Fruit fly (Drosophila melanogaster) whole organism, embryonic: ENCODE results near the gene Prp16.
A peak's percentile ranks its signal among the peaks of the same experiment; 100 is the strongest.

Source experiments
- Atf-2 ChIP-seq: fragments of 200-800 bp; sonication (Bioruptor generic); optimal IDR thresholded peaks from 2 replicates; lab custom pipeline; 2016; ENCODE audit warnings: missing biosample characterization, missing genetic modification characterization
- B-H1 ChIP-seq: fragments of 200-800 bp; sonication (Bioruptor generic); IDR thresholded peaks from 3 replicates; pipeline ENCODE4 v1.3.6; 2022; ENCODE audit warnings: missing biosample characterization, missing genetic modification characterization
- CG11085 ChIP-seq: fragments of 200-800 bp; sonication (Bioruptor generic); IDR thresholded peaks from 2 replicates; pipeline ENCODE4 v1.3.6; 2022; ENCODE audit warnings: missing biosample characterization, missing genetic modification characterization
- CG11504 ChIP-seq: fragments of 200-800 bp; sonication (Bioruptor generic); optimal IDR thresholded peaks from 3 replicates; lab custom pipeline; 2019; ENCODE audit warnings: missing biosample characterization, mild to moderate bottlenecking, missing genetic modification characterization, moderate library complexity
- CG11695 ChIP-seq: fragments of 200-800 bp; sonication (Bioruptor generic); IDR thresholded peaks from 3 replicates; pipeline ENCODE4 v1.3.6; 2022; ENCODE audit warnings: missing biosample characterization, missing genetic modification characterization
- CG11696 ChIP-seq: fragments of 200-800 bp; sonication (Bioruptor generic); IDR thresholded peaks from 2 replicates; pipeline ENCODE4 v1.3.6; 2022; ENCODE audit warnings: missing biosample characterization, missing genetic modification characterization
- CG12659 ChIP-seq: fragments of 200-800 bp; sonication (Bioruptor generic); optimal IDR thresholded peaks from 3 replicates; lab custom pipeline; 2017; ENCODE audit warnings: mild to moderate bottlenecking, missing biosample characterization, missing genetic modification reagents, missing genetic modification characterization
- CG13296 ChIP-seq: fragments of 200-800 bp; sonication (Bioruptor generic); optimal IDR thresholded peaks from 3 replicates; lab custom pipeline; 2018; ENCODE audit warnings: missing biosample characterization, mild to moderate bottlenecking, missing genetic modification characterization
- CG14014 ChIP-seq: fragments of 200-800 bp; sonication (Bioruptor generic); IDR thresholded peaks from 2 replicates; pipeline ENCODE4 v1.3.6; 2022; ENCODE audit warnings: missing biosample characterization, missing genetic modification characterization
- CG1602 ChIP-seq: fragments of 200-800 bp; sonication (Bioruptor generic); optimal IDR thresholded peaks from 3 replicates; lab custom pipeline; 2016; ENCODE audit warnings: missing biosample characterization, missing genetic modification characterization
- CG17328 ChIP-seq: fragments of 200-800 bp; sonication (Bioruptor generic); IDR thresholded peaks from 2 replicates; pipeline ENCODE4 v1.3.6; 2022; ENCODE audit warnings: missing biosample characterization, missing genetic modification characterization
- CG17359 ChIP-seq: fragments of 200-800 bp; sonication (Bioruptor generic); optimal IDR thresholded peaks from 3 replicates; lab custom pipeline; 2018; ENCODE audit warnings: missing biosample characterization, mild to moderate bottlenecking, missing genetic modification characterization, moderate library complexity
- CG18476 ChIP-seq: fragments of 200-800 bp; sonication (Bioruptor generic); optimal IDR thresholded peaks from 2 replicates; lab custom pipeline; 2016; ENCODE audit warnings: missing biosample characterization, mild to moderate bottlenecking, missing genetic modification characterization
- CG3065 ChIP-seq: fragments of 200-800 bp; sonication (Bioruptor generic); optimal IDR thresholded peaks from 2 replicates; lab custom pipeline; 2016; ENCODE audit warnings: missing biosample characterization, missing genetic modification characterization
- CG33557 ChIP-seq: fragments of 200-800 bp; sonication (Bioruptor generic); optimal IDR thresholded peaks from 2 replicates; lab custom pipeline; 2019; ENCODE audit warnings: missing biosample characterization, mild to moderate bottlenecking, missing genetic modification characterization, moderate library complexity
- CG3847 ChIP-seq: fragments of 200-800 bp; sonication (Bioruptor generic); IDR thresholded peaks from 2 replicates; pipeline ENCODE4 v1.3.6; 2022; ENCODE audit warnings: missing biosample characterization, missing genetic modification characterization
- CG7357 ChIP-seq: fragments of 200-800 bp; sonication (Bioruptor generic); IDR thresholded peaks from 3 replicates; pipeline ENCODE4 v1.3.6; 2022; ENCODE audit warnings: missing biosample characterization, missing genetic modification characterization
- CG7556 ChIP-seq: fragments of 200-800 bp; sonication (Bioruptor generic); optimal IDR thresholded peaks from 2 replicates; lab custom pipeline; 2017; ENCODE audit warnings: missing biosample characterization, mild to moderate bottlenecking, missing genetic modification characterization
- CG7963 ChIP-seq: fragments of 200-800 bp; sonication (Bioruptor generic); IDR thresholded peaks from 3 replicates; pipeline ENCODE4 v1.3.6; 2022; ENCODE audit warnings: missing biosample characterization, missing genetic modification characterization; ENCODE audit not compliant: partially characterized antibody
- CG9727 ChIP-seq: fragments of 200-800 bp; sonication (Bioruptor generic); optimal IDR thresholded peaks from 3 replicates; lab custom pipeline; 2017; ENCODE audit warnings: missing biosample characterization, mild to moderate bottlenecking, missing genetic modification characterization
- CG9876 ChIP-seq: fragments of 200-800 bp; sonication (Bioruptor generic); optimal IDR thresholded peaks from 2 replicates; lab custom pipeline; 2016; ENCODE audit warnings: missing biosample characterization, missing genetic modification characterization
- CG9932 ChIP-seq: fragments of 200-800 bp; sonication (Bioruptor generic); IDR thresholded peaks from 2 replicates; pipeline ENCODE4 v1.3.6; 2022; ENCODE audit warnings: missing biosample characterization, missing genetic modification characterization
- Deaf1 ChIP-seq: fragments of 200-800 bp; optimal IDR thresholded peaks from 3 replicates; lab custom pipeline; 2019; ENCODE audit warnings: missing biosample characterization, mild to moderate bottlenecking, missing genetic modification characterization, moderate library complexity
- Drgx ChIP-seq: fragments of 200-800 bp; sonication (Bioruptor generic); IDR thresholded peaks from 2 replicates; pipeline ENCODE4 v1.3.6; 2022; ENCODE audit warnings: missing biosample characterization, missing genetic modification characterization
- Fer1 ChIP-seq: fragments of 200-800 bp; sonication (Bioruptor generic); optimal IDR thresholded peaks from 2 replicates; lab custom pipeline; 2017; ENCODE audit warnings: missing biosample characterization, mild to moderate bottlenecking, missing genetic modification characterization
- Lpt ChIP-seq: fragments of >200 bp; optimal IDR thresholded peaks from 2 replicates; lab custom pipeline; 2018; ENCODE audit warnings: missing biosample characterization, missing genetic modification characterization
- Oli ChIP-seq: fragments of 200-800 bp; sonication (Bioruptor generic); optimal IDR thresholded peaks from 2 replicates; lab custom pipeline; 2018; ENCODE audit warnings: missing biosample characterization, mild to moderate bottlenecking, missing genetic modification characterization, moderate library complexity
- Side ChIP-seq: fragments of 200-800 bp; sonication (Bioruptor generic); optimal IDR thresholded peaks from 2 replicates; lab custom pipeline; 2016; ENCODE audit warnings: missing biosample characterization, missing genetic modification characterization
- Six4 ChIP-seq: fragments of 200-800 bp; sonication (Bioruptor generic); optimal IDR thresholded peaks from 2 replicates; lab custom pipeline; 2016; ENCODE audit warnings: missing biosample characterization, missing genetic modification characterization
- Sox102F ChIP-seq: fragments of 200-800 bp; sonication (Bioruptor generic); optimal IDR thresholded peaks from 2 replicates; lab custom pipeline; 2018; ENCODE audit warnings: missing biosample characterization, mild to moderate bottlenecking, missing genetic modification characterization, moderate library complexity
- ase ChIP-seq: fragments of 200-800 bp; sonication (Bioruptor generic); IDR thresholded peaks from 3 replicates; pipeline ENCODE4 v1.3.6; 2022; ENCODE audit warnings: missing biosample characterization, missing genetic modification characterization
- dan ChIP-seq: fragments of 200-800 bp; sonication (Bioruptor generic); IDR thresholded peaks from 2 replicates; pipeline ENCODE4 v1.3.6; 2022; ENCODE audit warnings: missing biosample characterization, missing genetic modification characterization
- emc ChIP-seq: fragments of 200-800 bp; sonication (Bioruptor generic); optimal IDR thresholded peaks from 2 replicates; lab custom pipeline; 2016; ENCODE audit warnings: missing biosample characterization, missing genetic modification characterization
- ems ChIP-seq: fragments of 200-800 bp; sonication (Bioruptor generic); optimal IDR thresholded peaks from 3 replicates; lab custom pipeline; 2016; ENCODE audit warnings: missing biosample characterization, missing genetic modification characterization
- fd102C ChIP-seq: fragments of 200-800 bp; sonication (Bioruptor generic); optimal IDR thresholded peaks from 2 replicates; lab custom pipeline; 2018; ENCODE audit warnings: missing biosample characterization, mild to moderate bottlenecking, missing genetic modification characterization, moderate library complexity
- fd96Cb ChIP-seq: fragments of 200-800 bp; sonication (Bioruptor generic); optimal IDR thresholded peaks from 2 replicates; lab custom pipeline; 2018; ENCODE audit warnings: missing biosample characterization, mild to moderate bottlenecking, missing genetic modification characterization, moderate library complexity
- gem ChIP-seq: fragments of 200-800 bp; sonication (Bioruptor generic); optimal IDR thresholded peaks from 2 replicates; lab custom pipeline; 2019; ENCODE audit warnings: missing biosample characterization, mild to moderate bottlenecking, missing genetic modification characterization, moderate library complexity
- gt ChIP-seq: fragments of 200-800 bp; sonication (Bioruptor generic); IDR thresholded peaks from 2 replicates; pipeline ENCODE4 v1.3.6; 2022; ENCODE audit warnings: missing biosample characterization, missing genetic modification characterization
- kay ChIP-seq: fragments of 200-800 bp; sonication (Bioruptor generic); optimal IDR thresholded peaks from 2 replicates; lab custom pipeline; 2016; ENCODE audit warnings: missing biosample characterization, missing genetic modification characterization
- luna ChIP-seq: fragments of 200-800 bp; sonication (Bioruptor generic); optimal IDR thresholded peaks from 2 replicates; lab custom pipeline; 2016; ENCODE audit warnings: missing biosample characterization, missing genetic modification characterization
- mam ChIP-seq: fragments of 200-800 bp; sonication (Bioruptor generic); optimal IDR thresholded peaks from 3 replicates; lab custom pipeline; 2016; ENCODE audit warnings: missing biosample characterization, missing genetic modification characterization
- nom ChIP-seq: fragments of 200-800 bp; sonication (Bioruptor generic); optimal IDR thresholded peaks from 2 replicates; lab custom pipeline; 2017; ENCODE audit warnings: missing biosample characterization, missing genetic modification characterization, mild to moderate bottlenecking, moderate library complexity, missing genetic modification reagents
- pita ChIP-seq: fragments of 200-800 bp; sonication (Bioruptor generic); optimal IDR thresholded peaks from 2 replicates; lab custom pipeline; 2017; ENCODE audit warnings: missing biosample characterization, mild to moderate bottlenecking, missing genetic modification characterization
- salm ChIP-seq: fragments of 200-800 bp; sonication (Bioruptor generic); optimal IDR thresholded peaks from 2 replicates; lab custom pipeline; 2018; ENCODE audit warnings: missing biosample characterization, mild to moderate bottlenecking, missing genetic modification characterization
- slou ChIP-seq: fragments of 200-800 bp; sonication (Bioruptor generic); optimal IDR thresholded peaks from 3 replicates; lab custom pipeline; 2016; ENCODE audit warnings: missing biosample characterization, missing genetic modification characterization
- sug ChIP-seq: fragments of 200-800 bp; optimal IDR thresholded peaks from 2 replicates; lab custom pipeline; 2019; ENCODE audit warnings: missing biosample characterization, mild to moderate bottlenecking, missing genetic modification characterization, moderate library complexity
- tx ChIP-seq: fragments of 200-800 bp; sonication (Bioruptor generic); optimal IDR thresholded peaks from 2 replicates; lab custom pipeline; 2016; ENCODE audit warnings: missing biosample characterization, missing genetic modification characterization
- usp ChIP-seq: fragments of >200 bp; optimal IDR thresholded peaks from 2 replicates; lab custom pipeline; 2017; ENCODE audit warnings: missing biosample characterization, missing genetic modification characterization
- vnd ChIP-seq: fragments of 200-800 bp; sonication (Bioruptor generic); IDR thresholded peaks from 3 replicates; pipeline ENCODE4 v1.3.6; 2022; ENCODE audit warnings: missing biosample characterization, missing genetic modification characterization; ENCODE audit not compliant: partially characterized antibody
- zen2 ChIP-seq: fragments of 200-800 bp; sonication (Bioruptor generic); IDR thresholded peaks from 3 replicates; pipeline ENCODE4 v1.3.6; 2022; ENCODE audit warnings: missing biosample characterization, missing genetic modification characterization; ENCODE audit not compliant: partially characterized antibody
- zf30C ChIP-seq: fragments of 200-800 bp; sonication (Bioruptor generic); optimal IDR thresholded peaks from 3 replicates; lab custom pipeline; 2018; ENCODE audit warnings: missing biosample characterization, mild to moderate bottlenecking, missing genetic modification characterization

Gene Prp16

DNA sequence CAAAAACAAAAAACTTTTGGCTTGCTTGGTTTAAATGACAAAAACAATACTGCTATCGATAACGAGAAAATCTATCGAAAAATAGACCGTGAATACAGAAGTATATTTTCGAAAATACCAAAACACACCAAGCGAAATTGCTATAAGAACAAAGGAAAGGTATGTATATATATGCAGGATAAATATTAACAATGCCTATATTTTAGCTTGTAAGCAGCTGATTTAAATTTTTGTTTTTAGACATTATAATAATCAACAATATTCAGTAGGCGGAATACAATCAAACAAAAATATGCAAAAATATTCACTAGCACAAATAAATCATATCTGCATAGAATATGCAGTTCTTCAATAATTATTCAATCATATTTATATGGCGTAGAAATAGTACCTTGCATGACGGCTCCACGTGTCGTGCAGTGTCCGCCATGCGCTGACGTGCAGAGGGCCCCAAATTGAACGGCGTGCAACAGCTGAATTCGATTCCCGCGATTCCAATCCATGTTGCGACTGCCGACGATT, 36.8 kb downstream of the Prp16 start, which contains the start of the genes Fbxl4 and Dus2 (continued):
- peak; percentile 88 for TF ChIP-seq slou
- peak; percentile 91 for TF ChIP-seq CG11085 (GFP tag; lab: Robert Waterston, UW)
- peak; percentile 91 for TF ChIP-seq CG11504 (tag; lab: Kevin White, UChicago)
- TF ChIP-seq Drgx: peak; percentile 79
- TF ChIP-seq CG7963 (GFP tag; lab: Robert Waterston, UW): no peak; the same call in 2 of the 3 replicates
- TF ChIP-seq B-H1 (GFP tag; lab: Robert Waterston, UW): peak; percentile 79
- TF ChIP-seq CG9932 (GFP tag; lab: Robert Waterston, UW): peak; percentile 94
- TF ChIP-seq zf30C: peak; percentile 74
- TF ChIP-seq CG3847 (GFP tag; lab: Robert Waterston, UW): peak; percentile 95
- TF ChIP-seq CG11696 (GFP tag; lab: Robert Waterston, UW): peak; percentile 74
- peak; percentile 86 for TF ChIP-seq CG7357 (GFP tag; lab: Robert Waterston, UW)
- TF ChIP-seq nom: peak; percentile 66
- no peak for TF ChIP-seq zen2
- peak; percentile 91 for TF ChIP-seq ase (GFP tag; lab: Robert Waterston, UW)
- TF ChIP-seq CG1602 (GFP tag; lab: Kevin White, UChicago): peak; percentile 94
- peak; percentile 91 for TF ChIP-seq CG9876 (GFP tag; lab: Kevin White, UChicago)
- peak; percentile 90 for TF ChIP-seq Six4
- TF ChIP-seq gt (GFP tag; lab: Robert Waterston, UW): peak; percentile 89
- TF ChIP-seq CG18476: peak; percentile 91
- TF ChIP-seq sug (tag; lab: Kevin White, UChicago): peak; percentile 90
- peak; percentile 89 for TF ChIP-seq Oli (tag; lab: Kevin White, UChicago)
- TF ChIP-seq Atf-2: peak; percentile 88
- TF ChIP-seq Lpt (GFP tag; lab: Kevin White, UChicago): no peak
- TF ChIP-seq tx: peak; percentile 92
- TF ChIP-seq CG33557 (GFP tag; lab: Kevin White, UChicago): peak; percentile 83
- peak; percentile 80 for TF ChIP-seq CG3065 (GFP tag; lab: Kevin White, UChicago)
- peak; percentile 84 for TF ChIP-seq CG13296
- TF ChIP-seq CG17359: peak; percentile 84
- TF ChIP-seq Deaf1 (tag; lab: Kevin White, UChicago): peak; percentile 63
- TF ChIP-seq Fer1 (GFP tag; lab: Kevin White, UChicago): peak; percentile 88
- peak; percentile 83 for TF ChIP-seq CG11695 (GFP tag; lab: Robert Waterston, UW)
- no peak for TF ChIP-seq pita (GFP tag; lab: Kevin White, UChicago)
- peak; percentile 91 for TF ChIP-seq Sox102F
- TF ChIP-seq CG12659 (GFP tag; lab: Kevin White, UChicago): peak; percentile 94
- TF ChIP-seq fd96Cb (tag; lab: Kevin White, UChicago): peak; percentile 90
- TF ChIP-seq dan (GFP tag; lab: Robert Waterston, UW): peak; percentile 87
- TF ChIP-seq vnd (GFP tag; lab: Robert Waterston, UW): peak; percentile 42; the same call in 1 of the 3 replicates
- TF ChIP-seq gem (tag; lab: Kevin White, UChicago): peak; percentile 96
- peak; percentile 89 for TF ChIP-seq CG7556 (GFP tag; lab: Kevin White, UChicago)
- peak; percentile 90 for TF ChIP-seq ems (GFP tag; lab: Kevin White, UChicago)
- TF ChIP-seq salm: peak; percentile 69
- peak; percentile 88 for TF ChIP-seq CG14014 (GFP tag; lab: Robert Waterston, UW)
- peak; percentile 88 for TF ChIP-seq Side
- TF ChIP-seq kay (GFP tag; lab: Kevin White, UChicago): peak; percentile 88
- TF ChIP-seq usp (GFP tag; lab: Kevin White, UChicago): no peak
- TF ChIP-seq CG17328 (GFP tag; lab: Robert Waterston, UW): peak; percentile 91
- peak; percentile 49 for TF ChIP-seq fd102C
- peak; percentile 96 for TF ChIP-seq CG9727 (GFP tag; lab: Kevin White, UChicago)
- peak; percentile 70 for TF ChIP-seq luna (GFP tag; lab: Kevin White, UChicago)
- TF ChIP-seq mam (GFP tag; lab: Kevin White, UChicago): peak; percentile 92
- TF ChIP-seq emc (GFP tag; lab: Kevin White, UChicago): peak; percentile 61
